Worm (Caenorhabditis elegans) whole organism, L1 larva: ENCODE measurements around the gene F41D9.2.

Experiments
- C34B4.2 ChIP-seq: sonication (generic microtip); optimal IDR thresholded peaks from 2 replicates; lab custom pipeline; 2017; ENCODE audit warnings: mild to moderate bottlenecking, missing genetic modification characterization, missing compliant biosample characterization
- Y116A8C.19 ChIP-seq: sonication (generic microtip); optimal IDR thresholded peaks from 2 replicates; lab custom pipeline; 2016; ENCODE audit warnings: missing compliant biosample characterization, missing genetic modification characterization, borderline replicate concordance
- alr-1 ChIP-seq: fragments of 200-800 bp; sonication (Bioruptor generic); optimal IDR thresholded peaks from 2 replicates; lab custom pipeline; 2018; ENCODE audit warnings: borderline replicate concordance, mild to moderate bottlenecking, missing genetic modification characterization, missing compliant biosample characterization
- aly-2 ChIP-seq: fragments of 150-350 bp; optimal IDR thresholded peaks from 2 replicates; lab custom pipeline; 2014; ENCODE audit warnings: missing biosample characterization, missing genetic modification characterization
- ceh-8 ChIP-seq: fragments of 200-800 bp; sonication (Bioruptor generic); optimal IDR thresholded peaks from 2 replicates; lab custom pipeline; 2018; ENCODE audit warnings: mild to moderate bottlenecking, missing genetic modification characterization, moderate library complexity, missing compliant biosample characterization
- ceh-82 ChIP-seq, 3 experiments: fragments of 150-350 bp in 1 of 3; sonication (generic microtip) in 2 of 3; optimal IDR thresholded peaks; 2 replicates each; lab custom pipeline; 2014 to 2017; ENCODE audit warnings: missing biosample characterization in 3 of 3, missing genetic modification characterization in 3 of 3
- ceh-88 ChIP-seq: fragments of 200-800 bp; sonication (Bioruptor generic); IDR thresholded peaks from 2 replicates; pipeline ENCODE4 v1.3.6; 2022; ENCODE audit warnings: missing genetic modification characterization, missing compliant biosample characterization
- ceh-90 ChIP-seq: sonication (generic microtip); optimal IDR thresholded peaks from 2 replicates; lab custom pipeline; 2016; ENCODE audit warnings: missing genetic modification characterization, missing compliant biosample characterization
- ces-1 ChIP-seq: fragments of 150-350 bp; optimal IDR thresholded peaks from 2 replicates; lab custom pipeline; 2014; ENCODE audit warnings: missing biosample characterization, missing genetic modification reagents, missing genetic modification characterization
- dpl-1 ChIP-seq, 3 experiments: fragments of 150-350 bp in 2 of 3; sonication (generic microtip) in 1 of 3; optimal IDR thresholded peaks; 2 replicates each; lab custom pipeline; 2014 to 2017; ENCODE audit warnings: missing biosample characterization in 3 of 3, missing genetic modification characterization in 3 of 3, missing genetic modification reagents in 3 of 3
- efl-1 ChIP-seq, 4 experiments: fragments of 150-350 bp; optimal IDR thresholded peaks in 3 of 4; peaks in 1 of 4; 1 replicate in 1 of 4; 2 replicates in 3 of 4; lab custom pipeline; 2014; ENCODE audit warnings: missing biosample characterization in 2 of 4, missing genetic modification characterization in 2 of 4, missing genetic modification reagents in 2 of 4
- egl-27 ChIP-seq, 2 experiments: fragments of 150-350 bp in 1 of 2; sonication (generic microtip); optimal IDR thresholded peaks; 3 replicates each; lab custom pipeline; 2017 to 2018; ENCODE audit warnings: missing biosample characterization in 2 of 2, missing genetic modification characterization in 2 of 2, missing genetic modification reagents in 2 of 2
- elt-2 ChIP-seq: sonication (generic microtip); optimal IDR thresholded peaks from 2 replicates; lab custom pipeline; 2016; ENCODE audit warnings: missing genetic modification characterization, mild to moderate bottlenecking, inconsistent platforms, missing compliant biosample characterization, missing genetic modification reagents
- ets-5 ChIP-seq: fragments of 200-800 bp; sonication (Bioruptor generic); IDR thresholded peaks from 2 replicates; pipeline ENCODE4 v1.3.6; 2022; ENCODE audit warnings: missing genetic modification characterization, missing compliant biosample characterization
- fos-1 ChIP-seq: fragments of 150-350 bp; optimal IDR thresholded peaks from 2 replicates; lab custom pipeline; 2014; ENCODE audit warnings: missing biosample characterization, missing genetic modification characterization
- grh-1 ChIP-seq: fragments of 200-800 bp; sonication (Bioruptor generic); IDR thresholded peaks from 2 replicates; pipeline ENCODE4 v1.3.6; 2022; ENCODE audit warnings: missing genetic modification reagents, missing genetic modification characterization, missing compliant biosample characterization
- hlh-4 ChIP-seq: sonication (generic microtip); optimal IDR thresholded peaks from 2 replicates; lab custom pipeline; 2016; ENCODE audit warnings: mild to moderate bottlenecking, missing genetic modification characterization, missing compliant biosample characterization
- jun-1 ChIP-seq: fragments of 150-350 bp; optimal IDR thresholded peaks from 2 replicates; lab custom pipeline; 2014; ENCODE audit warnings: missing biosample characterization, missing genetic modification reagents, missing genetic modification characterization
- lin-14 ChIP-seq: fragments of 200-800 bp; sonication (Bioruptor generic); optimal IDR thresholded peaks from 2 replicates; lab custom pipeline; 2018; ENCODE audit warnings: mild to moderate bottlenecking, missing genetic modification characterization, moderate library complexity, missing compliant biosample characterization
- lin-35 ChIP-seq, 2 experiments: fragments of 150-350 bp; optimal IDR thresholded peaks; 2 replicates each; lab custom pipeline; 2014; ENCODE audit warnings: missing biosample characterization in 2 of 2, missing genetic modification characterization in 2 of 2, missing genetic modification reagents in 2 of 2
- lir-3 ChIP-seq: sonication (generic microtip); optimal IDR thresholded peaks from 2 replicates; lab custom pipeline; 2016; ENCODE audit warnings: mild to moderate bottlenecking, missing genetic modification characterization, moderate library complexity, missing compliant biosample characterization; ENCODE audit not compliant: poor library complexity
- lsy-2 ChIP-seq, 2 experiments: fragments of 150-350 bp; optimal IDR thresholded peaks; 2 replicates each; lab custom pipeline; 2014; ENCODE audit warnings: missing biosample characterization in 2 of 2, missing genetic modification characterization in 2 of 2
- mab-9 ChIP-seq: fragments of 200-800 bp; sonication (Bioruptor generic); IDR thresholded peaks from 2 replicates; pipeline ENCODE4 v1.3.6; 2022; ENCODE audit warnings: missing genetic modification reagents, missing genetic modification characterization, missing compliant biosample characterization
- mdl-1 ChIP-seq, 2 experiments: fragments of 150-350 bp; optimal IDR thresholded peaks; 2 replicates each; lab custom pipeline; 2014 to 2017; ENCODE audit warnings: missing biosample characterization in 2 of 2, missing genetic modification characterization in 2 of 2, inconsistent platforms in 1 of 2
- mef-2 ChIP-seq: fragments of 150-350 bp; optimal IDR thresholded peaks from 2 replicates; lab custom pipeline; 2014; ENCODE audit warnings: missing biosample characterization, missing genetic modification characterization
- nhr-11 ChIP-seq: fragments of 150-350 bp; optimal IDR thresholded peaks from 2 replicates; lab custom pipeline; 2014; ENCODE audit warnings: missing biosample characterization, missing genetic modification characterization
- nhr-19 ChIP-seq: fragments of 200-800 bp; sonication (Bioruptor generic); conservative IDR thresholded peaks from 2 replicates; pipeline ENCODE4 v1.3.6; 2022; ENCODE audit warnings: missing genetic modification characterization, missing compliant biosample characterization
- nhr-20 ChIP-seq: sonication (generic microtip); optimal IDR thresholded peaks from 2 replicates; lab custom pipeline; 2016; ENCODE audit warnings: mild to moderate bottlenecking, missing genetic modification characterization, missing compliant biosample characterization
- nhr-28 ChIP-seq: fragments of 150-350 bp; optimal IDR thresholded peaks from 2 replicates; lab custom pipeline; 2014; ENCODE audit warnings: missing biosample characterization, missing genetic modification characterization
- nhr-47 ChIP-seq: sonication (generic microtip); optimal IDR thresholded peaks from 2 replicates; lab custom pipeline; 2016; ENCODE audit warnings: mild to moderate bottlenecking, missing genetic modification characterization, moderate library complexity, missing compliant biosample characterization
- nhr-71 ChIP-seq: sonication (generic microtip); optimal IDR thresholded peaks from 2 replicates; lab custom pipeline; 2016; ENCODE audit warnings: mild to moderate bottlenecking, missing genetic modification characterization, moderate library complexity, missing compliant biosample characterization
- nhr-76 ChIP-seq: sonication (generic microtip); optimal IDR thresholded peaks from 2 replicates; lab custom pipeline; 2017; ENCODE audit warnings: missing biosample characterization, missing genetic modification characterization
- nhr-77 ChIP-seq: fragments of 150-350 bp; optimal IDR thresholded peaks from 2 replicates; lab custom pipeline; 2014; ENCODE audit warnings: missing biosample characterization, missing genetic modification characterization
- nhr-84 ChIP-seq: sonication (generic microtip); optimal IDR thresholded peaks from 2 replicates; lab custom pipeline; 2017; ENCODE audit warnings: missing biosample characterization, missing genetic modification characterization
- nhr-90 ChIP-seq: sonication (generic microtip); optimal IDR thresholded peaks from 2 replicates; lab custom pipeline; 2016; ENCODE audit warnings: mild to moderate bottlenecking, missing genetic modification characterization, missing compliant biosample characterization; ENCODE audit not compliant: poor library complexity
- pag-3 ChIP-seq: sonication (generic microtip); optimal IDR thresholded peaks from 2 replicates; lab custom pipeline; 2017; ENCODE audit warnings: missing genetic modification characterization, mild to moderate bottlenecking, missing compliant biosample characterization, antibody characterized with exemption, borderline replicate concordance; ENCODE audit not compliant: insufficient read depth
- pax-3 ChIP-seq: fragments of 200-800 bp; sonication (Bioruptor generic); optimal IDR thresholded peaks from 2 replicates; lab custom pipeline; 2018; ENCODE audit warnings: mild to moderate bottlenecking, missing genetic modification characterization, moderate library complexity, missing compliant biosample characterization
- rnt-1 ChIP-seq: sonication (generic microtip); optimal IDR thresholded peaks from 2 replicates; lab custom pipeline; 2016; ENCODE audit warnings: mild to moderate bottlenecking, missing genetic modification characterization, moderate library complexity, missing compliant biosample characterization
- snpc-4 ChIP-seq: fragments of 150-350 bp; optimal IDR thresholded peaks from 2 replicates; lab custom pipeline; 2014; ENCODE audit warnings: missing biosample characterization, missing genetic modification characterization
- snu-23 ChIP-seq: sonication (generic microtip); optimal IDR thresholded peaks from 2 replicates; lab custom pipeline; 2016; ENCODE audit warnings: missing genetic modification characterization, missing compliant biosample characterization
- swsn-7 ChIP-seq: sonication (generic microtip); optimal IDR thresholded peaks from 2 replicates; lab custom pipeline; 2016; ENCODE audit warnings: missing genetic modification characterization, missing compliant biosample characterization
- unc-30 ChIP-seq: sonication (generic microtip); optimal IDR thresholded peaks from 2 replicates; lab custom pipeline; 2017; ENCODE audit warnings: missing biosample characterization, missing genetic modification characterization
- unc-98 ChIP-seq: fragments of 200-800 bp; sonication (Bioruptor generic); IDR thresholded peaks from 2 replicates; pipeline ENCODE4 v1.3.6; 2022; ENCODE audit warnings: missing genetic modification characterization, missing compliant biosample characterization
- ztf-11 ChIP-seq, 2 experiments: sonication (generic microtip); optimal IDR thresholded peaks; 2 replicates each; lab custom pipeline; 2016 to 2017; ENCODE audit warnings: missing genetic modification characterization in 2 of 2, missing biosample characterization in 1 of 2, missing compliant biosample characterization in 1 of 2
- ztf-4 ChIP-seq: fragments of 150-350 bp; optimal IDR thresholded peaks from 2 replicates; lab custom pipeline; 2014; ENCODE audit warnings: missing biosample characterization, missing genetic modification characterization

F41D9.2 gene

ce11 chrX:8386068-8386851, 1.5 kb upstream of the F41D9.2 start (continued):
- no peak for TF ChIP-seq nhr-76 (tag; lab: Kevin White, UChicago)
- peak; percentile 56; the same call in 1 of the 2 replicates for TF ChIP-seq nhr-19
- no peak for TF ChIP-seq ceh-90 (tag; lab: Kevin White, UChicago)
- no peak for TF ChIP-seq snpc-4
- TF ChIP-seq nhr-28, result no peak
- TF ChIP-seq grh-1, result no peak
- no peak for TF ChIP-seq hlh-4 (tag; lab: Kevin White, UChicago)
- no peak for TF ChIP-seq ets-5
- peak; percentile 15 to 35 (median 34) for TF ChIP-seq ceh-82 (tag; optimal IDR thresholded peaks at IDR 0.05; lab: Kevin White, UChicago)
- TF ChIP-seq dpl-1 (GFP tag; optimal IDR thresholded peaks at IDR 0.05; lab: Kevin White, UChicago), result no peak
- no peak for TF ChIP-seq ceh-8
- TF ChIP-seq ztf-11 (tag; optimal IDR thresholded peaks at IDR 0.05; lab: Kevin White, UChicago), result no peak

- TF ChIP-seq mab-9 (GFP tag; lab: Robert Waterston, UW) (no peak), ztf-11 (tag; optimal IDR thresholded peaks at IDR 0.05; lab: Kevin White, UChicago) (no peak), ceh-88 (GFP tag; lab: Robert Waterston, UW) (0 out of 2 replicates have a peak, but pooled peaks have one; percentile 17), snu-23 (peak; percentile 46), nhr-20 (tag; lab: Kevin White, UChicago) (peak; percentile 22), unc-30 (no peak), lin-14 (GFP tag; lab: Kevin White, UChicago) (peak; percentile 1), ztf-4 (tag; lab: Kevin White, UChicago) (no peak), lin-35 (GFP tag; optimal IDR thresholded peaks at IDR 0.05; lab: Kevin White, UChicago) (peak in 1 of 2 experiments; percentile 46), mef-2 (tag; lab: Kevin White, UChicago) (no peak), rnt-1 (tag; lab: Kevin White, UChicago) (peak; percentile 29), efl-1 (optimal IDR thresholded peaks at IDR 0.05; lab: Kevin White, UChicago) (no peak), efl-1 (GFP tag; optimal IDR thresholded peaks at IDR 0.05 in 1 of 2; lab: Kevin White, UChicago) (peak in 1 of 2 experiments; percentile 87), nhr-71 (tag; lab: Kevin White, UChicago) (peak; percentile 36), nhr-47 (tag; lab: Kevin White, UChicago) (peak; percentile 7), pag-3 (no peak), nhr-19 (peak; percentile 27; the same call in 1 of the 2 replicates)
Observed at ce11 chrX:8381651-8382050, 3.1 kb downstream of the F41D9.2 start.

ce11 chrX:8378312-8378711, 6.4 kb downstream of the F41D9.2 start, which contains the start of gene tbc-18:
Gene tbc-18, plus strand, starts transcription at chrX:8378557.
- no peak for TF ChIP-seq lir-3 (tag; lab: Kevin White, UChicago)
- TF ChIP-seq lsy-2 (tag; optimal IDR thresholded peaks at IDR 0.05; lab: Kevin White, UChicago), result peak in 1 of 2 experiments; percentile 46
- no peak for TF ChIP-seq egl-27 (tag; optimal IDR thresholded peaks at IDR 0.05; lab: Kevin White, UChicago)
- no peak for TF ChIP-seq nhr-84 (tag; lab: Kevin White, UChicago)
- TF ChIP-seq unc-30, result no peak
- TF ChIP-seq nhr-11 (tag; lab: Kevin White, UChicago), result no peak
- peak; percentile 20 for TF ChIP-seq nhr-20 (tag; lab: Kevin White, UChicago)
- peak; percentile 45 for TF ChIP-seq swsn-7 (tag; lab: Kevin White, UChicago)
- TF ChIP-seq hlh-4 (tag; lab: Kevin White, UChicago), result no peak
- TF ChIP-seq alr-1, result no peak
- TF ChIP-seq ceh-82 (tag; optimal IDR thresholded peaks at IDR 0.05; lab: Kevin White, UChicago), result peak in 1 of 3 experiments; percentile 64
- TF ChIP-seq nhr-71 (tag; lab: Kevin White, UChicago), result peak; percentile 66
- no peak for TF ChIP-seq aly-2 (tag; lab: Kevin White, UChicago)
- TF ChIP-seq mef-2 (tag; lab: Kevin White, UChicago), result no peak
- TF ChIP-seq nhr-77 (tag; lab: Kevin White, UChicago), result no peak
- TF ChIP-seq nhr-28, result no peak
- no peak for TF ChIP-seq jun-1 (tag; lab: Kevin White, UChicago)
- peak; percentile 55 for TF ChIP-seq pax-3 (tag; lab: Kevin White, UChicago)
- peak; percentile 57 for TF ChIP-seq nhr-47 (tag; lab: Kevin White, UChicago)
- no peak for TF ChIP-seq fos-1 (tag; lab: Kevin White, UChicago)
- TF ChIP-seq rnt-1 (tag; lab: Kevin White, UChicago), result no peak
- TF ChIP-seq ces-1, result no peak
- TF ChIP-seq unc-98 (GFP tag; lab: Robert Waterston, UW), result no peak
- TF ChIP-seq C34B4.2, result no peak
- no peak for TF ChIP-seq mdl-1 (tag; optimal IDR thresholded peaks at IDR 0.05; lab: Kevin White, UChicago)
- TF ChIP-seq mab-9 (GFP tag; lab: Robert Waterston, UW), result no peak
- no peak for TF ChIP-seq Y116A8C.19 (tag; lab: Kevin White, UChicago)
- TF ChIP-seq elt-2 (tag; lab: Kevin White, UChicago), result no peak
- TF ChIP-seq nhr-90 (tag; lab: Kevin White, UChicago), result no peak
- no peak for TF ChIP-seq nhr-19
